Comparison of ENCODE assay signal across 4 worm cellular contexts in genomic region chrX:3683060-3683459, ce11.
A peak's percentile ranks its signal among the peaks of the same experiment; 100 is the strongest.
TF ChIP-seq lines count a peak whose summit lies in the region.

No protein-coding gene starts in this region.

TF ChIP-seq in whole organism, L1 larva, 84 proteins besides CTCF, POLR2A, EP300 and RAD21:
- peak; percentile 38 for TF ChIP-seq rnt-1 (tag; optimal IDR thresholded peaks at IDR 0.05; lab: Kevin White, UChicago)
- no peak for TF ChIP-seq hpl-2 (GFP tag; optimal IDR thresholded peaks at IDR 0.05; lab: Kevin White, UChicago)
- peak; percentile 24 for TF ChIP-seq pag-3 (tag; optimal IDR thresholded peaks at IDR 0.05; lab: Kevin White, UChicago; ENCODE audit: borderline replicate concordance, insufficient read depth)

TF ChIP-seq in whole organism, early embryonic, 17 proteins besides CTCF, POLR2A, EP300 and RAD21:
- TF ChIP-seq hmg-4 (GFP tag; optimal IDR thresholded peaks at IDR 0.05; lab: Kevin White, UChicago) (peak; percentile 25), ceh-13 (GFP tag; optimal IDR thresholded peaks at IDR 0.05; lab: Kevin White, UChicago) (no peak)

TF ChIP-seq in whole organism, late embryonic, 69 proteins besides CTCF, POLR2A, EP300 and RAD21:
- TF ChIP-seq pha-4 (tag; optimal IDR thresholded peaks at IDR 0.05; lab: Kevin White, UChicago) (no peak), unc-55 (GFP tag; optimal IDR thresholded peaks at IDR 0.05; lab: Kevin White, UChicago) (peak; percentile 77)

TF ChIP-seq in whole organism, mixed stage, embryonic, 35 proteins besides CTCF, POLR2A, EP300 and RAD21:
- TF ChIP-seq mep-1 (tag; optimal IDR thresholded peaks at IDR 0.05; lab: Kevin White, UChicago) (no peak), zip-8 (tag; optimal IDR thresholded peaks at IDR 0.05; lab: Kevin White, UChicago) (no peak), ces-1 (GFP tag; optimal IDR thresholded peaks at IDR 0.05; lab: Kevin White, UChicago) (no peak), unc-62 (GFP tag; optimal IDR thresholded peaks at IDR 0.05; lab: Kevin White, UChicago) (peak; percentile 71), hlh-1 (tag; optimal IDR thresholded peaks at IDR 0.05; lab: Kevin White, UChicago) (peak; percentile 61), unc-120 (tag; optimal IDR thresholded peaks at IDR 0.05; lab: Kevin White, UChicago; ENCODE audit: poor library complexity, severe bottlenecking) (peak; percentile 18), nhr-237 (tag; optimal IDR thresholded peaks at IDR 0.05; lab: Kevin White, UChicago) (no peak), ceh-83 (GFP tag; optimal IDR thresholded peaks at IDR 0.05; lab: Kevin White, UChicago) (no peak), drap-1 (GFP tag; optimal IDR thresholded peaks at IDR 0.05; lab: Kevin White, UChicago) (no peak), lin-32 (GFP tag; optimal IDR thresholded peaks at IDR 0.05; lab: Kevin White, UChicago) (no peak), ham-2 (GFP tag; optimal IDR thresholded peaks at IDR 0.05; lab: Kevin White, UChicago) (no peak)
TF ChIP-seq in whole organism, mixed stage, embryonic: peak in this region for 3.

Comparison
In these comparisons a context has a peak if more than half of its experiments do, and no peak if none do; other contexts are left out.
1. Of the 10 proteins assayed by ChIP-seq in both whole organism, L1 larva and whole organism, late embryonic: peak only in whole organism, L1 larva: pag-3 and rnt-1; only in whole organism, late embryonic: none; in both: none; in neither: 8.